Worm (Caenorhabditis elegans) whole organism, early embryonic: ENCODE data around the gene C28H8.8.

Experiments used
- aly-1 ChIP-seq: sonication (generic microtip); optimal IDR thresholded peaks from 2 replicates; lab custom pipeline; 2016; ENCODE audit warnings: missing genetic modification characterization, missing compliant biosample characterization
- ceh-36 ChIP-seq: sonication (generic microtip); optimal IDR thresholded peaks from 2 replicates; lab custom pipeline; 2016; ENCODE audit warnings: missing genetic modification characterization, inconsistent platforms, missing compliant biosample characterization
- ets-7 ChIP-seq: sonication (generic microtip); optimal IDR thresholded peaks from 2 replicates; lab custom pipeline; 2016; ENCODE audit warnings: missing genotype, missing genetic modification characterization, missing compliant biosample characterization
- flt-1 ChIP-seq: fragments of 200-800 bp; sonication (Bioruptor generic); IDR thresholded peaks from 2 replicates; pipeline ENCODE4 v1.3.6; 2022; ENCODE audit warnings: missing genetic modification characterization, missing compliant biosample characterization

DNA sequence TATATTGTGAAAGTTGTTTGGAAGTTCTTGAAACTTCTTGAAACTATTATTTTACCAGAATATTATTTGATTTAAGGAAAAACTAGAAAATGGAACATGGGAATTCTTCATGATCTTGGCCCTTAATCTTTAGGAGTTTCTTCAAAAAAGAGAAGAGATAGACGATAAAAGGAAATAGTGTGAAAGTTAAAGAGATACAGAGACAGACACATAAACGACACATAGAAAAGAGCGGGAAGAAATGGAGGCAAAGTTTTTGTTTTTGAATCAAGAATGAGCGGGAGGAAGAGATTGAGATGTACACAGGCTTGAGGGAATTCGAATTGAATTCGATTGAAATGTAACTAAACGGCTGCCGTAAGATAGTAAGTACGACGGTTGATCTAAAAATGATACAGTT lies 8.9 kb upstream of the C28H8.8 start:
- no peak for TF ChIP-seq ceh-36 (tag; lab: Kevin White, UChicago)
- no peak for TF ChIP-seq flt-1 (GFP tag; lab: Robert Waterston, UW)
- no peak for TF ChIP-seq aly-1 (tag; lab: Kevin White, UChicago)
- TF ChIP-seq ets-7 (tag; lab: Kevin White, UChicago), result no peak
